Worm (Caenorhabditis elegans) whole organism, L4/young adult: ENCODE data around the gene clec-33.

Experiments used
- W03F9.2 ChIP-seq: fragments of 150-350 bp; optimal IDR thresholded peaks from 2 replicates; lab custom pipeline; 2014; ENCODE audit warnings: missing biosample characterization, missing genetic modification characterization
- dao-5 ChIP-seq: sonication (generic microtip); optimal IDR thresholded peaks from 2 replicates; lab custom pipeline; 2016; ENCODE audit warnings: missing genotype, missing genetic modification characterization, moderate library complexity, missing compliant biosample characterization
- him-1 ChIP-seq: sonication (generic microtip); optimal IDR thresholded peaks from 2 replicates; lab custom pipeline; 2016; ENCODE audit warnings: missing genotype, missing genetic modification reagents, missing genetic modification characterization, missing compliant biosample characterization

ce11 chrV:16857977-16858479, 11.6 kb downstream of the clec-33 start, which contains the start of the genes clec-31 and clec-22:
- no peak for TF ChIP-seq him-1 (tag; lab: Kevin White, UChicago)
- no peak for TF ChIP-seq dao-5 (tag; lab: Kevin White, UChicago)
- no peak for TF ChIP-seq W03F9.2 (tag; lab: Kevin White, UChicago)
